Worm (Caenorhabditis elegans) whole organism, midembryonic: Measurements from ENCODE around the gene btb-12.

ENCODE experiments used
- T22C8.4 ChIP-seq: fragments of 200-800 bp; sonication (Bioruptor generic); IDR thresholded peaks from 2 replicates; pipeline ENCODE4 v1.3.6; 2022; ENCODE audit warnings: missing genetic modification characterization, missing compliant biosample characterization
- cog-1 ChIP-seq: sonication (generic microtip); optimal IDR thresholded peaks from 2 replicates; lab custom pipeline; 2016; ENCODE audit warnings: missing genetic modification characterization, missing compliant biosample characterization
- flt-1 ChIP-seq: fragments of 200-800 bp; sonication (Bioruptor generic); IDR thresholded peaks from 2 replicates; pipeline ENCODE4 v1.3.6; 2022; ENCODE audit warnings: missing genetic modification characterization, missing compliant biosample characterization
- ref-1 ChIP-seq: fragments of 200-800 bp; sonication (Bioruptor generic); conservative IDR thresholded peaks from 2 replicates; pipeline ENCODE4 v1.3.6; 2022; ENCODE audit warnings: missing genetic modification reagents, missing genetic modification characterization, missing compliant biosample characterization
- tab-1 ChIP-seq: fragments of 200-800 bp; sonication (Bioruptor generic); IDR thresholded peaks from 2 replicates; pipeline ENCODE4 v1.3.6; 2022; ENCODE audit warnings: missing genetic modification characterization, missing compliant biosample characterization

DNA sequence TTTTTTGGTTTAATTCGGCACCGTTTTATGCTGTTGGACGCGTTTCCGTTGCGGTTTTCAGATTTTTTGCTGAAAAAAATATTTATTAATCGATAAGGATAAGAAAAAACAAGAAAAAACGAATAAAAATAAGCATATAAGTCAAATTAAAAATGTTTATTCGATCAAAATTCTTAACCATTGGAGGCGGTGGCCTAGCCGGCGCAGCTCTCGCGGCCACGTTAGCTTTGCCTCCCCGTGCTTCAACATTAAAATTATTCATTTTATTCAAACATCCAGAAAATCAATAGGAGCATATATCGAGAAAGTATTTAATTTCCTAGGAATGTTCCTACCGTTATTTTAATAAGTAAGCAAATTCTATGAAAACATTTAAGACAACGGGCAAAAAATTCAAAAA lies 7.9 kb downstream of the btb-12 start, which contains the start of gene ZC204.14:
- no peak for TF ChIP-seq T22C8.4 (GFP tag; lab: Robert Waterston, UW)
- TF ChIP-seq tab-1 (GFP tag; lab: Robert Waterston, UW): no peak
- no peak for TF ChIP-seq cog-1 (tag; lab: Kevin White, UChicago)
- TF ChIP-seq flt-1 (GFP tag; lab: Robert Waterston, UW): no peak
- no peak for TF ChIP-seq ref-1 (GFP tag; lab: Robert Waterston, UW)
